Fruit fly (Drosophila melanogaster) whole organism, embryonic: ENCODE data around the gene Gr61a.
A peak's percentile ranks its signal among the peaks of the same experiment; 100 is the strongest.

Source experiments
- ATbp ChIP-seq: fragments of 200-800 bp; sonication (Bioruptor generic); optimal IDR thresholded peaks from 2 replicates; lab custom pipeline; 2017; ENCODE audit warnings: missing biosample characterization, mild to moderate bottlenecking, missing genetic modification characterization, missing genetic modification reagents
- CG10147 ChIP-seq: fragments of 200-800 bp; sonication (Bioruptor generic); optimal IDR thresholded peaks from 2 replicates; lab custom pipeline; 2019; ENCODE audit warnings: missing biosample characterization, mild to moderate bottlenecking, missing genetic modification characterization, moderate library complexity
- CG11504 ChIP-seq: fragments of 200-800 bp; sonication (Bioruptor generic); optimal IDR thresholded peaks from 3 replicates; lab custom pipeline; 2019; ENCODE audit warnings: missing biosample characterization, mild to moderate bottlenecking, missing genetic modification characterization, moderate library complexity
- CG11560 ChIP-seq: fragments of 200-800 bp; sonication (Bioruptor generic); IDR thresholded peaks from 3 replicates; pipeline ENCODE4 v1.3.6; 2022; ENCODE audit warnings: missing biosample characterization, missing genetic modification characterization
- CG1233 ChIP-seq: fragments of 200-800 bp; sonication (Bioruptor generic); optimal IDR thresholded peaks from 4 replicates; lab custom pipeline; 2018; ENCODE audit warnings: missing biosample characterization, mild to moderate bottlenecking, missing genetic modification characterization
- CG12659 ChIP-seq: fragments of 200-800 bp; sonication (Bioruptor generic); optimal IDR thresholded peaks from 3 replicates; lab custom pipeline; 2017; ENCODE audit warnings: mild to moderate bottlenecking, missing biosample characterization, missing genetic modification reagents, missing genetic modification characterization
- CG13296 ChIP-seq: fragments of 200-800 bp; sonication (Bioruptor generic); optimal IDR thresholded peaks from 3 replicates; lab custom pipeline; 2018; ENCODE audit warnings: missing biosample characterization, mild to moderate bottlenecking, missing genetic modification characterization
- CG13624 ChIP-seq: fragments of 200-800 bp; sonication (Bioruptor generic); optimal IDR thresholded peaks from 2 replicates; lab custom pipeline; 2016; ENCODE audit warnings: missing biosample characterization, missing genetic modification characterization
- CG13894 ChIP-seq: fragments of 200-800 bp; sonication (Bioruptor generic); optimal IDR thresholded peaks from 3 replicates; lab custom pipeline; 2018; ENCODE audit warnings: missing biosample characterization, mild to moderate bottlenecking, missing genetic modification characterization, moderate library complexity
- CG14014 ChIP-seq: fragments of 200-800 bp; sonication (Bioruptor generic); IDR thresholded peaks from 2 replicates; pipeline ENCODE4 v1.3.6; 2022; ENCODE audit warnings: missing biosample characterization, missing genetic modification characterization
- CG14050 ChIP-seq: fragments of 200-800 bp; sonication (Bioruptor generic); IDR thresholded peaks from 3 replicates; pipeline ENCODE4 v1.3.6; 2022; ENCODE audit warnings: missing biosample characterization, missing genetic modification characterization
- CG14965 ChIP-seq: fragments of 200-800 bp; sonication (Bioruptor generic); optimal IDR thresholded peaks from 2 replicates; lab custom pipeline; 2016; ENCODE audit warnings: missing biosample characterization, missing genetic modification characterization, borderline replicate concordance
- CG15696 ChIP-seq: fragments of 200-800 bp; sonication (Bioruptor generic); optimal IDR thresholded peaks from 2 replicates; lab custom pipeline; 2019; ENCODE audit warnings: missing biosample characterization, mild to moderate bottlenecking, missing genetic modification characterization, moderate library complexity
- CG16863 ChIP-seq: fragments of 200-800 bp; sonication (Bioruptor generic); optimal IDR thresholded peaks from 3 replicates; lab custom pipeline; 2016; ENCODE audit warnings: missing biosample characterization, missing genetic modification characterization
- CG17359 ChIP-seq: fragments of 200-800 bp; sonication (Bioruptor generic); optimal IDR thresholded peaks from 3 replicates; lab custom pipeline; 2018; ENCODE audit warnings: missing biosample characterization, mild to moderate bottlenecking, missing genetic modification characterization, moderate library complexity
- CG2129 ChIP-seq: fragments of 200-800 bp; sonication (Bioruptor generic); IDR thresholded peaks from 2 replicates; pipeline ENCODE4 v1.3.6; 2022; ENCODE audit warnings: missing biosample characterization, missing genetic modification characterization; ENCODE audit not compliant: partially characterized antibody
- CG3163 ChIP-seq: fragments of 200-800 bp; sonication (Bioruptor generic); optimal IDR thresholded peaks from 3 replicates; lab custom pipeline; 2016; ENCODE audit warnings: missing biosample characterization, missing genetic modification characterization
- CG3407 ChIP-seq: fragments of 200-800 bp; sonication (Bioruptor generic); optimal IDR thresholded peaks from 2 replicates; lab custom pipeline; 2018; ENCODE audit warnings: missing biosample characterization, mild to moderate bottlenecking, missing genetic modification characterization
- CG42726 ChIP-seq: fragments of 200-800 bp; sonication (Bioruptor generic); IDR thresholded peaks from 2 replicates; pipeline ENCODE4 v1.3.6; 2022; ENCODE audit warnings: missing biosample characterization, missing genetic modification characterization; ENCODE audit not compliant: partially characterized antibody
- CG7928 ChIP-seq: fragments of 200-800 bp; sonication (Bioruptor generic); optimal IDR thresholded peaks from 2 replicates; lab custom pipeline; 2017; ENCODE audit warnings: missing biosample characterization, mild to moderate bottlenecking, missing genetic modification characterization
- Doc2 ChIP-seq: fragments of 200-800 bp; sonication (Bioruptor generic); IDR thresholded peaks from 2 replicates; pipeline ENCODE4 v1.3.6; 2022; ENCODE audit warnings: missing biosample characterization, missing genetic modification characterization
- H15 ChIP-seq: fragments of 200-800 bp; sonication (Bioruptor generic); IDR thresholded peaks from 3 replicates; pipeline ENCODE4 v1.3.6; 2022; ENCODE audit warnings: missing biosample characterization, missing genetic modification characterization
- HHEX ChIP-seq: fragments of 200-800 bp; sonication (Bioruptor generic); optimal IDR thresholded peaks from 3 replicates; lab custom pipeline; 2017; ENCODE audit warnings: missing biosample characterization, mild to moderate bottlenecking, missing genetic modification characterization, missing genetic modification reagents
- HLHmδ ChIP-seq: fragments of 200-800 bp; sonication (Bioruptor generic); optimal IDR thresholded peaks from 2 replicates; lab custom pipeline; 2018; ENCODE audit warnings: missing biosample characterization, mild to moderate bottlenecking, missing genetic modification characterization, moderate library complexity
- Hey ChIP-seq: fragments of 200-800 bp; sonication (Bioruptor generic); optimal IDR thresholded peaks from 3 replicates; lab custom pipeline; 2018; ENCODE audit warnings: missing biosample characterization, mild to moderate bottlenecking, missing genetic modification characterization
- Hmx ChIP-seq: fragments of 200-800 bp; sonication (Bioruptor generic); optimal IDR thresholded peaks from 2 replicates; lab custom pipeline; 2016; ENCODE audit warnings: missing biosample characterization, missing genetic modification characterization
- Hr39 ChIP-seq: fragments of >200 bp; optimal IDR thresholded peaks from 2 replicates; lab custom pipeline; 2017
- Jarid2 ChIP-seq: fragments of 200-800 bp; sonication (Bioruptor generic); optimal IDR thresholded peaks from 3 replicates; lab custom pipeline; 2017; ENCODE audit warnings: mild to moderate bottlenecking, missing biosample characterization, missing genetic modification reagents, missing genetic modification characterization
- Mad ChIP-seq: fragments of 200-800 bp; sonication (Bioruptor generic); optimal IDR thresholded peaks from 2 replicates; lab custom pipeline; 2016; ENCODE audit warnings: missing biosample characterization, missing genetic modification characterization
- Mrtf ChIP-seq: fragments of 200-800 bp; sonication (Bioruptor generic); IDR thresholded peaks from 3 replicates; pipeline ENCODE4 v1.3.6; 2022; ENCODE audit warnings: missing biosample characterization, missing genetic modification characterization
- Nf-YB ChIP-seq: fragments of 200-800 bp; sonication (Bioruptor generic); optimal IDR thresholded peaks from 3 replicates; lab custom pipeline; 2019; ENCODE audit warnings: missing biosample characterization, mild to moderate bottlenecking, missing genetic modification characterization, moderate library complexity
- Oli ChIP-seq: fragments of 200-800 bp; sonication (Bioruptor generic); optimal IDR thresholded peaks from 2 replicates; lab custom pipeline; 2018; ENCODE audit warnings: missing biosample characterization, mild to moderate bottlenecking, missing genetic modification characterization, moderate library complexity
- Sox102F ChIP-seq: fragments of 200-800 bp; sonication (Bioruptor generic); optimal IDR thresholded peaks from 2 replicates; lab custom pipeline; 2018; ENCODE audit warnings: missing biosample characterization, mild to moderate bottlenecking, missing genetic modification characterization, moderate library complexity
- Stat92E ChIP-seq, 3 experiments: fragments of >200 bp in 2 of 3; fragments of 200-800 bp in 1 of 3; sonication (Bioruptor generic) in 1 of 3; optimal IDR thresholded peaks; 2 replicates each; lab custom pipeline; 2017 to 2019; ENCODE audit warnings: missing biosample characterization in 3 of 3, missing genetic modification characterization in 3 of 3, mild to moderate bottlenecking in 1 of 3, moderate library complexity in 1 of 3
- ato ChIP-seq: fragments of 200-800 bp; sonication (Bioruptor generic); IDR thresholded peaks from 2 replicates; pipeline ENCODE4 v1.3.6; 2022; ENCODE audit warnings: missing biosample characterization, missing genetic modification characterization; ENCODE audit not compliant: partially characterized antibody
- az2 ChIP-seq: fragments of 200-800 bp; sonication (Bioruptor generic); optimal IDR thresholded peaks from 3 replicates; lab custom pipeline; 2016; ENCODE audit warnings: missing biosample characterization, missing genetic modification characterization
- bigmax ChIP-seq: fragments of 200-800 bp; sonication (Bioruptor generic); optimal IDR thresholded peaks from 2 replicates; lab custom pipeline; 2018; ENCODE audit warnings: missing biosample characterization, mild to moderate bottlenecking, missing genetic modification characterization
- dmrt99B ChIP-seq: fragments of 200-800 bp; sonication (Bioruptor generic); optimal IDR thresholded peaks from 2 replicates; lab custom pipeline; 2018; ENCODE audit warnings: missing biosample characterization, mild to moderate bottlenecking, missing genetic modification characterization, moderate library complexity
- ems ChIP-seq: fragments of 200-800 bp; sonication (Bioruptor generic); optimal IDR thresholded peaks from 3 replicates; lab custom pipeline; 2016; ENCODE audit warnings: missing biosample characterization, missing genetic modification characterization
- fd64A ChIP-seq: fragments of 200-800 bp; sonication (Bioruptor generic); optimal IDR thresholded peaks from 3 replicates; lab custom pipeline; 2018; ENCODE audit warnings: missing biosample characterization, mild to moderate bottlenecking, missing genetic modification characterization
- ind ChIP-seq: fragments of 200-800 bp; sonication (Bioruptor generic); optimal IDR thresholded peaks from 3 replicates; lab custom pipeline; 2016; ENCODE audit warnings: missing biosample characterization, missing genetic modification characterization
- knrl ChIP-seq: fragments of 200-800 bp; sonication (Bioruptor generic); IDR thresholded peaks from 3 replicates; pipeline ENCODE4 v1.3.6; 2022; ENCODE audit warnings: missing biosample characterization, missing genetic modification characterization; ENCODE audit not compliant: partially characterized antibody
- lola ChIP-seq, 3 experiments: fragments of >200 bp in 2 of 3; fragments of 200-800 bp in 1 of 3; sonication (Bioruptor generic) in 1 of 3; optimal IDR thresholded peaks; 2 replicates each; lab custom pipeline; 2017 to 2019; ENCODE audit warnings: missing biosample characterization in 3 of 3, missing genetic modification characterization in 3 of 3, mild to moderate bottlenecking in 1 of 3, moderate library complexity in 1 of 3
- p53 ChIP-seq: fragments of 200-800 bp; sonication (Bioruptor generic); optimal IDR thresholded peaks from 2 replicates; lab custom pipeline; 2016; ENCODE audit warnings: missing biosample characterization, missing genetic modification characterization
- sima ChIP-seq: fragments of 200-800 bp; sonication (Bioruptor generic); optimal IDR thresholded peaks from 2 replicates; lab custom pipeline; 2016; ENCODE audit warnings: missing biosample characterization, missing genetic modification characterization
- tx ChIP-seq: fragments of 200-800 bp; sonication (Bioruptor generic); optimal IDR thresholded peaks from 2 replicates; lab custom pipeline; 2016; ENCODE audit warnings: missing biosample characterization, missing genetic modification characterization
- wek ChIP-seq: fragments of 200-800 bp; sonication (Bioruptor generic); optimal IDR thresholded peaks from 3 replicates; lab custom pipeline; 2018; ENCODE audit warnings: missing biosample characterization, mild to moderate bottlenecking, missing genetic modification characterization, moderate library complexity
- yki ChIP-seq: fragments of >200 bp; optimal IDR thresholded peaks from 3 replicates; lab custom pipeline; 2018

Gr61a gene

dm6 chr3L:796926-797802 lies 44.1 kb upstream of the Gr61a start (continued):
- 0 out of 3 replicates have a peak, but pooled peaks have one; percentile 22 for TF ChIP-seq Mrtf (GFP tag; lab: Robert Waterston, UW)
- no peak for TF ChIP-seq CG16863 (GFP tag; lab: Kevin White, UChicago)
- no peak for TF ChIP-seq Hmx (GFP tag; lab: Kevin White, UChicago)
- peak; percentile 56 for TF ChIP-seq CG13894 (tag; lab: Kevin White, UChicago)
- peak; percentile 81 for TF ChIP-seq dmrt99B (tag; lab: Kevin White, UChicago)
- no peak for TF ChIP-seq CG3163 (GFP tag; lab: Kevin White, UChicago)
- TF ChIP-seq knrl (GFP tag; lab: Robert Waterston, UW), result no peak
- TF ChIP-seq CG15696 (tag; lab: Kevin White, UChicago), result peak; percentile 23
- no peak for TF ChIP-seq ato (GFP tag; lab: Robert Waterston, UW)
- peak; percentile 10 for TF ChIP-seq CG12659 (GFP tag; lab: Kevin White, UChicago)
- TF ChIP-seq Jarid2 (GFP tag; lab: Kevin White, UChicago), result no peak
- peak; percentile 1 for TF ChIP-seq fd64A
- TF ChIP-seq Nf-YB, result no peak
- TF ChIP-seq CG11560 (tag; lab: Robert Waterston, UW), result 0 out of 3 replicates have a peak, but pooled peaks have one; percentile 45
- TF ChIP-seq yki, result no peak
- no peak for TF ChIP-seq p53 (GFP tag; lab: Kevin White, UChicago)
- TF ChIP-seq CG1233 (GFP tag; lab: Kevin White, UChicago), result peak; percentile 19
- no peak for TF ChIP-seq CG13624
- no peak for TF ChIP-seq sima
- no peak for TF ChIP-seq lola (GFP tag; optimal IDR thresholded peaks at IDR 0.05; lab: Kevin White, UChicago)
- peak; percentile 78 for TF ChIP-seq CG17359
- TF ChIP-seq H15 (GFP tag; lab: Robert Waterston, UW), result peak; percentile 45; the same call in 1 of the 3 replicates
- TF ChIP-seq wek (GFP tag; lab: Kevin White, UChicago), result no peak
- no peak for TF ChIP-seq ems
- peak; percentile 17; the same call in 1 of the 3 replicates for TF ChIP-seq CG14050 (GFP tag; lab: Robert Waterston, UW)
- peak; percentile 35 for TF ChIP-seq ATbp (GFP tag; lab: Kevin White, UChicago)
- no peak for TF ChIP-seq tx (GFP tag; lab: Kevin White, UChicago)
- no peak for TF ChIP-seq CG2129
- peak; percentile 62 for TF ChIP-seq CG13296
- TF ChIP-seq HLHmδ, result peak; percentile 1
- peak; percentile 50 for TF ChIP-seq Oli (tag; lab: Kevin White, UChicago)
- peak; percentile 91 for TF ChIP-seq Hey
- TF ChIP-seq CG7928, result no peak
- peak; percentile 44 for TF ChIP-seq ind (GFP tag; lab: Kevin White, UChicago)
- peak; percentile 61 for TF ChIP-seq Sox102F (GFP tag; lab: Kevin White, UChicago)
- no peak for TF ChIP-seq bigmax (GFP tag; lab: Kevin White, UChicago)
- TF ChIP-seq Mad (GFP tag; lab: Kevin White, UChicago), result no peak
- TF ChIP-seq CG14965 (GFP tag; lab: Kevin White, UChicago), result no peak
- 0 out of 2 replicates have a peak, but pooled peaks have one; percentile 33 for TF ChIP-seq CG14014 (GFP tag; lab: Robert Waterston, UW)
- peak; percentile 69 for TF ChIP-seq CG10147
- TF ChIP-seq Stat92E (GFP tag; optimal IDR thresholded peaks at IDR 0.05; lab: Kevin White, UChicago), result no peak
- TF ChIP-seq CG3407, result no peak
- TF ChIP-seq HHEX (GFP tag; lab: Kevin White, UChicago), result peak; percentile 55
- peak; percentile 82 for TF ChIP-seq CG11504 (tag; lab: Kevin White, UChicago)
- no peak for TF ChIP-seq az2 (GFP tag; lab: Kevin White, UChicago)
- TF ChIP-seq CG42726 (GFP tag; lab: Robert Waterston, UW), result no peak
- TF ChIP-seq Doc2 (GFP tag; lab: Robert Waterston, UW), result no peak
- TF ChIP-seq Hr39 (lab: Kevin White, UChicago), result no peak
